Worm (Caenorhabditis elegans): ENCODE measurements around the gene M70.5.

ce11 chrIV:2223685-2224084, 51.7 kb downstream of the M70.5 start:
- TF ChIP-seq hlh-30 (tag; optimal IDR thresholded peaks at IDR 0.05; ENCODE audit: insufficient read depth) (no peak), tbx-2 (tag; optimal IDR thresholded peaks at IDR 0.05) (no peak), unc-55 (GFP tag; optimal IDR thresholded peaks at IDR 0.05) (no peak), ama-1 (optimal IDR thresholded peaks at IDR 0.05) (no peak), hlh-13 (GFP tag; optimal IDR thresholded peaks at IDR 0.05) (no peak), dve-1 (tag; optimal IDR thresholded peaks at IDR 0.05) (no peak), pqm-1 (tag; optimal IDR thresholded peaks at IDR 0.05) (no peak), pha-2 (tag; optimal IDR thresholded peaks at IDR 0.05) (no peak), dmd-4 (tag; optimal IDR thresholded peaks at IDR 0.05; ENCODE audit: borderline replicate concordance) (no peak)
